Worm (Caenorhabditis elegans) whole organism, L4 larva: ENCODE data around the gene clc-1.

Experiments used
- F26F4.8 ChIP-seq: fragments of 200-800 bp; sonication (Bioruptor generic); conservative IDR thresholded peaks from 2 replicates; pipeline ENCODE4 v1.3.6; 2022; ENCODE audit warnings: missing genetic modification characterization, missing compliant biosample characterization
- R02D3.7 ChIP-seq: fragments of 150-350 bp; sonication (generic microtip); optimal IDR thresholded peaks from 3 replicates; lab custom pipeline; 2014; ENCODE audit warnings: missing biosample characterization, missing genetic modification characterization
- T20F7.1 ChIP-seq: fragments of 200-800 bp; sonication (Bioruptor generic); optimal IDR thresholded peaks from 2 replicates; lab custom pipeline; 2018; ENCODE audit warnings: mild to moderate bottlenecking, missing genetic modification characterization, missing compliant biosample characterization
- Y75B8A.6 ChIP-seq: fragments of 200-800 bp; sonication (Bioruptor generic); IDR thresholded peaks from 2 replicates; pipeline ENCODE4 v1.3.6; 2022; ENCODE audit warnings: missing genetic modification reagents, missing genetic modification characterization, missing compliant biosample characterization
- ZK546.5 ChIP-seq, 2 experiments: sonication (generic microtip); optimal IDR thresholded peaks; 2 replicates each; lab custom pipeline; 2017; ENCODE audit warnings: missing biosample characterization in 2 of 2, missing genetic modification characterization in 2 of 2
- aha-1 ChIP-seq: fragments of 150-350 bp; peaks from one replicate; lab custom pipeline; 2014; ENCODE audit warnings: missing biosample characterization, missing genetic modification characterization
- arid-1 ChIP-seq: fragments of 200-800 bp; sonication (Bioruptor generic); conservative IDR thresholded peaks from 2 replicates; pipeline ENCODE4 v1.3.6; 2022; ENCODE audit warnings: missing genetic modification reagents, missing genetic modification characterization, missing compliant biosample characterization
- attf-4 ChIP-seq: sonication (generic microtip); optimal IDR thresholded peaks from 3 replicates; lab custom pipeline; 2017; ENCODE audit warnings: missing biosample characterization, missing genetic modification characterization
- ceh-20 ChIP-seq: fragments of 200-800 bp; sonication (Bioruptor generic); IDR thresholded peaks from 2 replicates; pipeline ENCODE4 v1.3.6; 2022; ENCODE audit warnings: missing genetic modification reagents, missing genetic modification characterization, missing compliant biosample characterization
- ceh-82 ChIP-seq: sonication (generic microtip); optimal IDR thresholded peaks from 2 replicates; lab custom pipeline; 2017; ENCODE audit warnings: missing biosample characterization, missing genetic modification characterization
- ctbp-1 ChIP-seq: fragments of 200-800 bp; sonication (Bioruptor generic); IDR thresholded peaks from 2 replicates; pipeline ENCODE4 v1.3.6; 2022; ENCODE audit warnings: missing genetic modification reagents, missing genetic modification characterization, missing compliant biosample characterization
- daf-19 ChIP-seq: fragments of 200-800 bp; sonication (Bioruptor generic); conservative IDR thresholded peaks from 2 replicates; pipeline ENCODE4 v1.3.6; 2022; ENCODE audit warnings: missing genetic modification characterization, missing compliant biosample characterization
- dmd-6 ChIP-seq: fragments of 200-800 bp; sonication (Bioruptor generic); IDR thresholded peaks from 2 replicates; pipeline ENCODE4 v1.3.6; 2022; ENCODE audit warnings: missing genetic modification reagents, missing genetic modification characterization, missing compliant biosample characterization
- dmd-8 ChIP-seq: fragments of 200-800 bp; sonication (Bioruptor generic); IDR thresholded peaks from 2 replicates; pipeline ENCODE4 v1.3.6; 2022; ENCODE audit warnings: missing genetic modification characterization, missing compliant biosample characterization
- dmd-9 ChIP-seq: fragments of 200-800 bp; sonication (Bioruptor generic); IDR thresholded peaks from 2 replicates; pipeline ENCODE4 v1.3.6; 2022; ENCODE audit warnings: missing genetic modification reagents, missing genetic modification characterization, missing compliant biosample characterization
- duxl-1 ChIP-seq: sonication (generic microtip); optimal IDR thresholded peaks from 2 replicates; lab custom pipeline; 2016; ENCODE audit warnings: mild to moderate bottlenecking, missing genetic modification characterization, moderate library complexity, missing compliant biosample characterization; ENCODE audit not compliant: poor library complexity
- egl-43 ChIP-seq: fragments of 200-800 bp; sonication (Bioruptor generic); IDR thresholded peaks from 2 replicates; pipeline ENCODE4 v1.3.6; 2022; ENCODE audit warnings: missing genetic modification reagents, missing genetic modification characterization, missing compliant biosample characterization
- fkh-10 ChIP-seq: fragments of 150-350 bp; optimal IDR thresholded peaks from 2 replicates; lab custom pipeline; 2014; ENCODE audit warnings: missing biosample characterization, missing genetic modification reagents, missing genetic modification characterization
- fos-1 ChIP-seq: fragments of 150-350 bp; optimal IDR thresholded peaks from 2 replicates; lab custom pipeline; 2014; ENCODE audit warnings: missing biosample characterization, missing genetic modification characterization
- hif-1 ChIP-seq, 2 experiments: sonication (generic microtip); optimal IDR thresholded peaks; 2 replicates each; lab custom pipeline; 2016 to 2017; ENCODE audit warnings: missing compliant biosample characterization in 2 of 2, missing genetic modification characterization in 2 of 2, missing genetic modification reagents in 2 of 2, missing genotype in 2 of 2, mild to moderate bottlenecking in 1 of 2
- jun-1 ChIP-seq: fragments of 150-350 bp; optimal IDR thresholded peaks from 2 replicates; lab custom pipeline; 2014; ENCODE audit warnings: missing biosample characterization, missing genetic modification reagents, missing genetic modification characterization
- lim-7 ChIP-seq: fragments of 200-800 bp; sonication (Bioruptor generic); IDR thresholded peaks from 2 replicates; pipeline ENCODE4 v1.3.6; 2022; ENCODE audit warnings: missing genetic modification characterization, missing compliant biosample characterization
- lin-1 ChIP-seq: fragments of 200-800 bp; sonication (Bioruptor generic); IDR thresholded peaks from 2 replicates; pipeline ENCODE4 v1.3.6; 2022; ENCODE audit warnings: missing genetic modification reagents, missing genetic modification characterization, missing compliant biosample characterization
- lin-15B ChIP-seq: fragments of 150-350 bp; sonication (generic microtip); optimal IDR thresholded peaks from 3 replicates; lab custom pipeline; 2014; ENCODE audit warnings: missing biosample characterization, missing genetic modification characterization
- lin-29 ChIP-seq: fragments of 200-800 bp; sonication (Bioruptor generic); IDR thresholded peaks from 2 replicates; pipeline ENCODE4 v1.3.6; 2022; ENCODE audit warnings: missing genetic modification reagents, missing genetic modification characterization, missing compliant biosample characterization
- lin-38 ChIP-seq: fragments of 200-800 bp; sonication (Bioruptor generic); IDR thresholded peaks from 2 replicates; pipeline ENCODE4 v1.3.6; 2022; ENCODE audit warnings: missing genetic modification reagents, missing genetic modification characterization, missing compliant biosample characterization
- lsy-2 ChIP-seq, 2 experiments: fragments of 150-350 bp in 1 of 2; sonication (generic microtip) in 1 of 2; optimal IDR thresholded peaks; 2 replicates each; lab custom pipeline; 2014 to 2017; ENCODE audit warnings: missing biosample characterization in 2 of 2, missing genetic modification characterization in 2 of 2
- madf-9 ChIP-seq: fragments of 200-800 bp; sonication (Bioruptor generic); conservative IDR thresholded peaks from 2 replicates; pipeline ENCODE4 v1.3.6; 2022; ENCODE audit warnings: missing genetic modification reagents, missing genetic modification characterization, missing compliant biosample characterization
- mdt-29 ChIP-seq: fragments of 200-800 bp; sonication (Bioruptor generic); IDR thresholded peaks from 2 replicates; pipeline ENCODE4 v1.3.6; 2022; ENCODE audit warnings: missing genetic modification reagents, missing genetic modification characterization, missing compliant biosample characterization
- mes-2 ChIP-seq: sonication (generic microtip); optimal IDR thresholded peaks from 2 replicates; lab custom pipeline; 2016; ENCODE audit warnings: missing genotype, mild to moderate bottlenecking, missing genetic modification characterization, missing compliant biosample characterization; ENCODE audit not compliant: poor library complexity, severe bottlenecking
- mxl-2 ChIP-seq: fragments of 200-800 bp; sonication (Bioruptor generic); conservative IDR thresholded peaks from 2 replicates; pipeline ENCODE4 v1.3.6; 2022; ENCODE audit warnings: missing genetic modification reagents, missing genetic modification characterization, missing compliant biosample characterization
- mxl-3 ChIP-seq: fragments of 200-800 bp; sonication (Bioruptor generic); optimal IDR thresholded peaks from 2 replicates; lab custom pipeline; 2018; ENCODE audit warnings: mild to moderate bottlenecking, missing genetic modification characterization, missing compliant biosample characterization
- nhr-10 ChIP-seq: fragments of 150-350 bp; optimal IDR thresholded peaks from 2 replicates; lab custom pipeline; 2014; ENCODE audit warnings: missing biosample characterization, missing genetic modification characterization
- nhr-102 ChIP-seq: sonication (generic microtip); optimal IDR thresholded peaks from 2 replicates; lab custom pipeline; 2016; ENCODE audit warnings: mild to moderate bottlenecking, missing genetic modification characterization, moderate library complexity, missing compliant biosample characterization
- nhr-11 ChIP-seq: fragments of 150-350 bp; optimal IDR thresholded peaks from 2 replicates; lab custom pipeline; 2014; ENCODE audit warnings: missing biosample characterization, missing genetic modification characterization
- nhr-111 ChIP-seq: fragments of 200-800 bp; sonication (Bioruptor generic); optimal IDR thresholded peaks from 2 replicates; lab custom pipeline; 2018; ENCODE audit warnings: mild to moderate bottlenecking, missing genetic modification characterization, missing compliant biosample characterization
- nhr-25 ChIP-seq: sonication (generic microtip); optimal IDR thresholded peaks from 2 replicates; lab custom pipeline; 2017; ENCODE audit warnings: missing genetic modification characterization, mild to moderate bottlenecking, missing compliant biosample characterization, antibody characterized with exemption, moderate library complexity, borderline replicate concordance; ENCODE audit not compliant: insufficient read depth
- nhr-41 ChIP-seq: fragments of 200-800 bp; sonication (Bioruptor generic); IDR thresholded peaks from 2 replicates; pipeline ENCODE4 v1.3.6; 2022; ENCODE audit warnings: missing genetic modification reagents, missing genetic modification characterization, missing compliant biosample characterization
- nhr-48 ChIP-seq: sonication (generic microtip); optimal IDR thresholded peaks from 2 replicates; lab custom pipeline; 2016; ENCODE audit warnings: mild to moderate bottlenecking, missing genetic modification characterization, missing compliant biosample characterization
- sdz-12 ChIP-seq: fragments of 200-800 bp; sonication (Bioruptor generic); optimal IDR thresholded peaks from 2 replicates; lab custom pipeline; 2018; ENCODE audit warnings: mild to moderate bottlenecking, missing genetic modification characterization, missing compliant biosample characterization
- skn-1 ChIP-seq: fragments of 150-350 bp; optimal IDR thresholded peaks from 2 replicates; lab custom pipeline; 2014; ENCODE audit warnings: missing biosample characterization, missing genetic modification characterization
- spr-1 ChIP-seq: sonication (generic microtip); optimal IDR thresholded peaks from 2 replicates; lab custom pipeline; 2016; ENCODE audit warnings: mild to moderate bottlenecking, missing genetic modification characterization, missing compliant biosample characterization
- spr-3 ChIP-seq: fragments of 200-800 bp; sonication (Bioruptor generic); optimal IDR thresholded peaks from 2 replicates; lab custom pipeline; 2018; ENCODE audit warnings: mild to moderate bottlenecking, missing genetic modification characterization, missing compliant biosample characterization
- tag-97 ChIP-seq: fragments of 200-800 bp; sonication (Bioruptor generic); IDR thresholded peaks from 2 replicates; pipeline ENCODE4 v1.3.6; 2022; ENCODE audit warnings: missing genetic modification characterization, missing compliant biosample characterization
- unc-130 ChIP-seq: sonication (generic microtip); optimal IDR thresholded peaks from 2 replicates; lab custom pipeline; 2016; ENCODE audit warnings: missing genetic modification reagents, missing genetic modification characterization, missing compliant biosample characterization
- unc-62 ChIP-seq, 3 experiments: fragments of 150-350 bp in 1 of 3; sonication (generic microtip); optimal IDR thresholded peaks in 2 of 3; peaks in 1 of 3; 1 replicate in 1 of 3; 2 replicates in 2 of 3; lab custom pipeline; 2014 to 2017; ENCODE audit warnings: missing biosample characterization in 3 of 3, missing genetic modification characterization in 3 of 3, missing genetic modification reagents in 3 of 3, missing genotype in 1 of 3
- vab-7 ChIP-seq: fragments of 200-800 bp; sonication (Bioruptor generic); IDR thresholded peaks from 2 replicates; pipeline ENCODE4 v1.3.6; 2022; ENCODE audit warnings: missing genetic modification reagents, missing genetic modification characterization, missing compliant biosample characterization
- zag-1 ChIP-seq: fragments of 150-350 bp; optimal IDR thresholded peaks from 2 replicates; lab custom pipeline; 2014; ENCODE audit warnings: missing biosample characterization, missing genetic modification characterization
- zfp-3 ChIP-seq: fragments of 200-800 bp; sonication (Bioruptor generic); conservative IDR thresholded peaks from 2 replicates; pipeline ENCODE4 v1.3.6; 2022; ENCODE audit warnings: missing genetic modification reagents, missing genetic modification characterization, missing compliant biosample characterization
- zip-2 ChIP-seq: fragments of 150-350 bp; optimal IDR thresholded peaks from 2 replicates; lab custom pipeline; 2014; ENCODE audit warnings: missing biosample characterization, missing genetic modification characterization

Gene clc-1

DNA sequence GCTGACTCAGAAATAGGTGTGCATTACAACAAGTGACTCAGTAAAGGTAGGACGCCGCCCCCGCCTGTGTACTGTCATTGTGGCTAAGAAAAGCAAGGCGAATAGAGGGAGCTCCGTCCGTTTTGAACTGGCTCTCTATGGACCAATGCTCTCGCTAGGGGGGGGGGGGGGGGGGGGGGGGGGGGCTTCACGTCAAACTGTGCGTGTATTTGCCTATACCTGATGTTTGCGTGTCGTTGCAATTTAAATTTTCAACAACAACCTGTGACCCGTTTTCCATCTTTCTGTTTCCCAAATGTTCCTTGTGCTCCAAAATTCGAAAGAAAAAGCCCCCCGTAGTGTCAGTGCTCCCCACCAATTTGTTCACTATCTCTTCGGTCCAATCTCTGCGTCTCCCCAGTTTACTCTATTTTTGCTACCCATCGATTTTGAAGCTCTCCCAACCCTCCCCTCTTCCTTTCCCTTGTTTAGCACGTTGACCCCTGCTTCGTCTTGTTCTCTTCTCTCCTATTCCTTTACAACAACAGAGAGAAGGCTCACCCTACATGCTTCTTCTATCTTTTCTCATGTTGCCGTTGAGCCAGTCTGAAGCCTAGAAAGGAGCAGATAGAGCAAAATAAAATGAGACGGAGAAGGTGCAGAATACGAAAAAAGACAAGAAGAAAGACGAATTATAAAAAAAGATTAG is 12.7 kb upstream of the clc-1 start:
- TF ChIP-seq dmd-9 (GFP tag; lab: Robert Waterston, UW) (no peak), spr-3 (GFP tag; lab: Kevin White, UChicago) (no peak), dmd-8 (GFP tag; lab: Robert Waterston, UW) (no peak), R02D3.7 (no peak), dmd-6 (GFP tag; lab: Robert Waterston, UW) (no peak), nhr-48 (tag; lab: Kevin White, UChicago) (no peak), daf-19 (GFP tag; lab: Robert Waterston, UW) (no peak), nhr-10 (tag; lab: Kevin White, UChicago) (no peak), lin-1 (GFP tag; lab: Robert Waterston, UW) (no peak), jun-1 (tag; lab: Kevin White, UChicago) (no peak), unc-62 (GFP tag; optimal IDR thresholded peaks at IDR 0.05 in 1 of 2; lab: Kevin White, UChicago) (peak in 1 of 2 experiments; percentile 93), unc-62 (tag; optimal IDR thresholded peaks at IDR 0.05; lab: Kevin White, UChicago) (no peak), T20F7.1 (GFP tag; lab: Kevin White, UChicago) (no peak), mes-2 (tag; lab: Kevin White, UChicago) (peak; percentile 38), mxl-3 (no peak), lin-15B (no peak), F26F4.8 (GFP tag; lab: Robert Waterston, UW) (no peak), Y75B8A.6 (GFP tag; lab: Robert Waterston, UW) (no peak), aha-1 (tag; lab: Kevin White, UChicago) (peak; percentile 4), spr-1 (tag; lab: Kevin White, UChicago) (no peak), nhr-41 (GFP tag; lab: Robert Waterston, UW) (no peak), skn-1 (tag; lab: Kevin White, UChicago) (no peak), duxl-1 (tag; lab: Kevin White, UChicago) (no peak), attf-4 (no peak), fos-1 (no peak), arid-1 (GFP tag; lab: Robert Waterston, UW) (no peak), lin-38 (no peak), ceh-20 (GFP tag; lab: Robert Waterston, UW) (no peak), zip-2 (tag; lab: Kevin White, UChicago) (no peak), nhr-111 (no peak), zfp-3 (GFP tag; lab: Robert Waterston, UW) (no peak), unc-130 (GFP tag; lab: Kevin White, UChicago) (no peak), lsy-2 (tag; optimal IDR thresholded peaks at IDR 0.05; lab: Kevin White, UChicago) (peak in 1 of 2 experiments; percentile 47), madf-9 (no peak), sdz-12 (GFP tag; lab: Kevin White, UChicago) (no peak), nhr-102 (tag; lab: Kevin White, UChicago) (no peak), lim-7 (no peak), ctbp-1 (GFP tag; lab: Robert Waterston, UW) (no peak), nhr-25 (tag; lab: Kevin White, UChicago) (no peak), egl-43 (GFP tag; lab: Robert Waterston, UW) (no peak), mxl-2 (GFP tag; lab: Robert Waterston, UW) (no peak), ZK546.5 (tag; optimal IDR thresholded peaks at IDR 0.05; lab: Kevin White, UChicago) (no peak), mdt-29 (GFP tag; lab: Robert Waterston, UW) (no peak), lin-29 (GFP tag; lab: Robert Waterston, UW) (no peak), hif-1 (tag; optimal IDR thresholded peaks at IDR 0.05; lab: Kevin White, UChicago) (peak in 1 of 2 experiments; percentile 42), tag-97 (no peak), fkh-10 (GFP tag; lab: Kevin White, UChicago) (peak; percentile 35), ceh-82 (tag; lab: Kevin White, UChicago) (no peak), vab-7 (GFP tag; lab: Robert Waterston, UW) (no peak), nhr-11 (tag; lab: Kevin White, UChicago) (no peak), zag-1 (tag; lab: Kevin White, UChicago) (no peak)
